Worm (Caenorhabditis elegans) whole organism, young adult: ENCODE data around the gene K01G12.3.
"Not testable (repeated sequence)": the region's sequence is repeated elsewhere in the genome, so short reads cannot be mapped to it uniquely, and the experiment has no call there.

Experiments
- C06A6.2 ChIP-seq: fragments of 200-800 bp; sonication (Bioruptor generic); conservative IDR thresholded peaks from 2 replicates; pipeline ENCODE4 v1.3.6; 2022; ENCODE audit warnings: missing genetic modification characterization, missing compliant biosample characterization
- F33H1.4 ChIP-seq: fragments of 200-800 bp; sonication (Bioruptor generic); IDR thresholded peaks from 2 replicates; pipeline ENCODE4 v1.3.6; 2022; ENCODE audit warnings: missing genetic modification reagents, missing genetic modification characterization, missing compliant biosample characterization
- F39B2.1 ChIP-seq: fragments of 200-800 bp; sonication (Bioruptor generic); IDR thresholded peaks from 2 replicates; pipeline ENCODE4 v1.3.6; 2022; ENCODE audit warnings: missing genetic modification reagents, missing genetic modification characterization, missing compliant biosample characterization
- Y56A3A.18 ChIP-seq: fragments of 200-800 bp; sonication (Bioruptor generic); IDR thresholded peaks from 2 replicates; pipeline ENCODE4 v1.3.6; 2022; ENCODE audit warnings: missing genetic modification reagents, missing genetic modification characterization, missing compliant biosample characterization
- Y79H2A.3 ChIP-seq: fragments of 200-800 bp; sonication (Bioruptor generic); conservative IDR thresholded peaks from 2 replicates; pipeline ENCODE4 v1.3.6; 2022; ENCODE audit warnings: missing genetic modification reagents, missing genetic modification characterization, missing compliant biosample characterization
- aptf-3 ChIP-seq: fragments of 200-800 bp; sonication (Bioruptor generic); IDR thresholded peaks from 2 replicates; pipeline ENCODE4 v1.3.6; 2022; ENCODE audit warnings: missing genetic modification characterization, missing compliant biosample characterization
- attf-6 ChIP-seq: fragments of 200-800 bp; sonication (Bioruptor generic); IDR thresholded peaks from 2 replicates; pipeline ENCODE4 v1.3.6; 2022; ENCODE audit warnings: missing genetic modification reagents, missing genetic modification characterization, missing compliant biosample characterization
- ccch-3 ChIP-seq: fragments of 200-800 bp; sonication (Bioruptor generic); optimal IDR thresholded peaks from 2 replicates; lab custom pipeline; 2018; ENCODE audit warnings: mild to moderate bottlenecking, missing genetic modification characterization, missing compliant biosample characterization
- cebp-2 ChIP-seq: fragments of 200-800 bp; sonication (Bioruptor generic); IDR thresholded peaks from 2 replicates; pipeline ENCODE4 v1.3.6; 2022; ENCODE audit warnings: missing genetic modification characterization, missing compliant biosample characterization
- ceh-40 ChIP-seq: fragments of 200-800 bp; sonication (Bioruptor generic); IDR thresholded peaks from 2 replicates; pipeline ENCODE4 v1.3.6; 2022; ENCODE audit warnings: missing genetic modification characterization, missing compliant biosample characterization
- ceh-79 ChIP-seq: sonication (generic microtip); optimal IDR thresholded peaks from 2 replicates; lab custom pipeline; 2017; ENCODE audit warnings: mild to moderate bottlenecking, missing genetic modification characterization, missing compliant biosample characterization
- dox-1 ChIP-seq: fragments of 200-800 bp; sonication (Bioruptor generic); IDR thresholded peaks from 2 replicates; pipeline ENCODE4 v1.3.6; 2022; ENCODE audit warnings: missing genetic modification reagents, missing genetic modification characterization, missing compliant biosample characterization
- dpl-1 ChIP-seq: fragments of 150-350 bp; optimal IDR thresholded peaks from 2 replicates; lab custom pipeline; 2014; ENCODE audit warnings: missing biosample characterization, missing genetic modification reagents, missing genetic modification characterization
- efl-1 ChIP-seq: fragments of 150-350 bp; optimal IDR thresholded peaks from 2 replicates; lab custom pipeline; 2014; ENCODE audit warnings: missing biosample characterization, missing genetic modification reagents, missing genetic modification characterization
- ets-4 ChIP-seq: fragments of 200-800 bp; sonication (Bioruptor generic); optimal IDR thresholded peaks from 2 replicates; lab custom pipeline; 2018; ENCODE audit warnings: mild to moderate bottlenecking, missing genetic modification characterization, missing compliant biosample characterization
- him-1 ChIP-seq: sonication (generic microtip); optimal IDR thresholded peaks from 2 replicates; lab custom pipeline; 2016; ENCODE audit warnings: missing genotype, missing genetic modification reagents, missing genetic modification characterization, missing compliant biosample characterization
- hlh-12 ChIP-seq: sonication (generic microtip); optimal IDR thresholded peaks from 2 replicates; lab custom pipeline; 2016; ENCODE audit warnings: missing genetic modification characterization, missing compliant biosample characterization
- hmg-1.2 ChIP-seq: fragments of 200-800 bp; sonication (Bioruptor generic); IDR thresholded peaks from 2 replicates; pipeline ENCODE4 v1.3.6; 2022; ENCODE audit warnings: missing genetic modification reagents, missing genetic modification characterization, missing compliant biosample characterization
- hrde-1 ChIP-seq: sonication (generic microtip); optimal IDR thresholded peaks from 2 replicates; lab custom pipeline; 2016; ENCODE audit warnings: missing genetic modification characterization, mild to moderate bottlenecking, missing compliant biosample characterization, moderate library complexity, missing genotype, missing genetic modification reagents, borderline replicate concordance
- hsf-1 ChIP-seq: fragments of 200-800 bp; sonication (Bioruptor generic); IDR thresholded peaks from 2 replicates; pipeline ENCODE4 v1.3.6; 2022; ENCODE audit warnings: missing genetic modification reagents, missing genetic modification characterization, missing compliant biosample characterization
- lin-26 ChIP-seq: fragments of 200-800 bp; sonication (Bioruptor generic); IDR thresholded peaks from 2 replicates; pipeline ENCODE4 v1.3.6; 2022; ENCODE audit warnings: missing genetic modification reagents, missing genetic modification characterization, missing compliant biosample characterization
- lin-35 ChIP-seq, 3 experiments: fragments of 150-350 bp in 2 of 3; sonication (generic microtip) in 1 of 3; optimal IDR thresholded peaks; 2 replicates each; lab custom pipeline; 2014 to 2018; ENCODE audit warnings: missing biosample characterization in 3 of 3, missing genetic modification characterization in 3 of 3, missing genetic modification reagents in 3 of 3
- madf-6 ChIP-seq: fragments of 200-800 bp; sonication (Bioruptor generic); IDR thresholded peaks from 2 replicates; pipeline ENCODE4 v1.3.6; 2022; ENCODE audit warnings: missing genetic modification reagents, missing genetic modification characterization, missing compliant biosample characterization
- madf-8 ChIP-seq: fragments of 200-800 bp; sonication (Bioruptor generic); conservative IDR thresholded peaks from 2 replicates; pipeline ENCODE4 v1.3.6; 2022; ENCODE audit warnings: missing genetic modification reagents, missing genetic modification characterization, missing compliant biosample characterization
- pbrm-1 ChIP-seq: fragments of 200-800 bp; sonication (Bioruptor generic); IDR thresholded peaks from 2 replicates; pipeline ENCODE4 v1.3.6; 2022; ENCODE audit warnings: missing genetic modification reagents, missing genetic modification characterization, missing compliant biosample characterization
- snpc-4 ChIP-seq, 5 experiments: fragments of 150-350 bp in 1 of 5; sonication (generic microtip) in 4 of 5; optimal IDR thresholded peaks; 2 replicates each; lab custom pipeline; 2014 to 2018; ENCODE audit warnings: missing genetic modification characterization in 5 of 5, missing biosample characterization in 3 of 5, antibody characterized with exemption in 2 of 5, mild to moderate bottlenecking in 2 of 5, missing compliant biosample characterization in 2 of 5, missing genotype in 2 of 5, moderate library complexity in 2 of 5, missing genetic modification reagents in 1 of 5
- zfh-2 ChIP-seq: fragments of 200-800 bp; sonication (Bioruptor generic); conservative IDR thresholded peaks from 2 replicates; pipeline ENCODE4 v1.3.6; 2022; ENCODE audit warnings: missing genetic modification reagents, missing genetic modification characterization, missing compliant biosample characterization
- zim-3 ChIP-seq: sonication (generic microtip); optimal IDR thresholded peaks from 2 replicates; lab custom pipeline; 2017; ENCODE audit warnings: mild to moderate bottlenecking, missing genetic modification characterization, moderate library complexity, missing compliant biosample characterization

The K01G12.3 gene

DNA sequence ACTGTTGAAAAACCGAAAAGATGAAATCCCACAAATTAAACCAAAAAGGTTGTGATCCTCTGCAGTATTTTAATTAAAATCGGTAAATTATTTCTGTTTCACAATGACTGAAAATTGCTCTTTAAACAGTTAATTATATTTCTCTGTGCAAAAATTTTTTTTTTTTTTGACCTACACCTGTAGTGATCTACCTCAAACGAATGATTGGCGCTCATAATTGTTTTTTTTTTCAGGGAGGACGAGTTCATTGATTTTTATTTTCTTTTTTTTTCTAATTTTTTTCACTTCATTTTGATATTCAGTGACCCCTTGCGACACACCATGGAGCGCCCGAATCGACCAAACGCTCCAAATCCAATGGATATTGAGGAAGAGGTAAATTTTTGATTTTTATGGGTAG, 2.9 kb downstream of the K01G12.3 start, which contains the start of gene F02H6.2 (continued):
- TF ChIP-seq hrde-1 (tag; lab: Kevin White, UChicago) (no peak), pbrm-1 (no peak), Y56A3A.18 (GFP tag; lab: Robert Waterston, UW) (no peak)

- no peak for TF ChIP-seq ccch-3 (GFP tag; lab: Kevin White, UChicago)
- TF ChIP-seq C06A6.2 (GFP tag; lab: Robert Waterston, UW) = no peak
- peak; percentile 17 for TF ChIP-seq dpl-1 (GFP tag; lab: Kevin White, UChicago)
- peak; percentile 22; the same call in 1 of the 2 replicates for TF ChIP-seq madf-8 (GFP tag; lab: Robert Waterston, UW)
- TF ChIP-seq madf-6 = peak; percentile 66
- TF ChIP-seq hlh-12 = no peak
- no peak for TF ChIP-seq zim-3
- TF ChIP-seq efl-1 (GFP tag; lab: Kevin White, UChicago) = peak; percentile 73
- TF ChIP-seq snpc-4 (GFP tag; optimal IDR thresholded peaks at IDR 0.05; lab: Kevin White, UChicago) = no peak
- peak in 1 of 4 experiments; percentile 3 for TF ChIP-seq snpc-4 (tag; optimal IDR thresholded peaks at IDR 0.05; lab: Kevin White, UChicago)
- TF ChIP-seq ceh-79 (tag; lab: Kevin White, UChicago) = no peak
- TF ChIP-seq Y79H2A.3 = no peak
- TF ChIP-seq, all 124 proteins: peak for 5
Observed at ce11 chrIV:14203162-14203561, 9.9 kb downstream of the K01G12.3 start, which contains the start of gene F02H6.3. TSS of gene F02H6.3 (plus strand) at chrIV:14203427.

DNA sequence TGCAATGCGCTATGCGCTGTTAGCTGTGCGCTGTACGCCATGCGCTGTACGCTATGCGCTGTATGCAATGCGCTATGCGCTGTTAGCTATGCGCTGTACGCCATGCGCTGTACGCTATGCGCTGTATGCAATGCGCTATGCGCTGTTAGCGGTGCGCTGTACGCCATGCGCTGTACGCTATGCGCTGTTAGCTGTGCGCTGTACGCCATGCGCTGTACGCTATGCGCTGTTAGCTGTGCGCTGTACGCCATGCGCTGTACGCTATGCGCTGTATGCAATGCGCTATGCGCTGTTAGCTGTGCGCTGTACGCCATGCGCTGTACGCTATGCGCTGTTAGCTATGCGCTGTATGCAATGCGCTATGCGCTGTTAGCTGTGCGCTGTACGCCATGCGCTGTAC, 15.1 kb downstream of the K01G12.3 start:
- 0 out of 2 replicates have a peak, but pooled peaks have one; percentile 31 for TF ChIP-seq cebp-2 (GFP tag; lab: Robert Waterston, UW)

ce11 chrIV:14215777-14216176, 22.5 kb downstream of the K01G12.3 start:
- TF ChIP-seq lin-26 (GFP tag; lab: Robert Waterston, UW) (no peak), efl-1 (GFP tag; lab: Kevin White, UChicago) (peak; percentile 81), F39B2.1 (GFP tag; lab: Robert Waterston, UW) (no peak), him-1 (tag; lab: Kevin White, UChicago) (no peak), zfh-2 (GFP tag; lab: Robert Waterston, UW) (no peak), dpl-1 (GFP tag; lab: Kevin White, UChicago) (peak; percentile 23), madf-8 (GFP tag; lab: Robert Waterston, UW) (0 out of 2 replicates have a peak, but pooled peaks have one; percentile 5), madf-6 (peak; percentile 68), snpc-4 (GFP tag; optimal IDR thresholded peaks at IDR 0.05; lab: Kevin White, UChicago) (no peak), snpc-4 (tag; optimal IDR thresholded peaks at IDR 0.05; lab: Kevin White, UChicago) (peak in 1 of 4 experiments; percentile 15), ets-4 (GFP tag; lab: Kevin White, UChicago) (no peak), lin-35 (GFP tag; optimal IDR thresholded peaks at IDR 0.05; lab: Kevin White, UChicago) (no peak)

DNA sequence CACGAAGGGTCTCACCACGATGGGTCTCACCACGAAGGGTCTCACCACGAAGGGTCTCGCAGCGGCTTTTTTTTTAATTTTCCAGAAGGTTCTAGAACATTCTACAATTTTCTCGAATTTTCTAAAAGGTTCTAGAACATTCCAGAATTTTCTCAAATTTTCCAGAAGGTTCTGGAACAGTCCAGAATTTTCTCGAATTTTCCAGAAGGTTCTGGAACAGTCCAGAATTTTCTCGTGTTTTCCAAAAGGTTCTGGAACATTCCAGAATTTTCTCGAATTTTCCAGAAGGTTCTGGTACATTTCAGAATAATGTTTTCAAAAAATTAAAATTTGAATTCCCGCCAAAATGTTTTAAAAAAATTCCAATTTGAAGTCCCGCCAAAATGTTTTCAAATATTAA, 24.8 kb downstream of the K01G12.3 start:
- TF ChIP-seq dox-1 (GFP tag; lab: Robert Waterston, UW) (peak; percentile 58), madf-6 (0 out of 2 replicates have a peak, but pooled peaks have one; percentile 31), ceh-40 (GFP tag; lab: Robert Waterston, UW) (0 out of 2 replicates have a peak, but pooled peaks have one; percentile 16), hsf-1 (GFP tag; lab: Robert Waterston, UW) (peak; percentile 98), aptf-3 (GFP tag; lab: Robert Waterston, UW) (0 out of 2 replicates have a peak, but pooled peaks have one; percentile 12), F33H1.4 (GFP tag; lab: Robert Waterston, UW) (peak; percentile 48)

- TF ChIP-seq attf-6 (GFP tag; lab: Robert Waterston, UW) = peak; percentile 93
- TF ChIP-seq hmg-1.2 (GFP tag; lab: Robert Waterston, UW) = peak; percentile 27; the same call in 1 of the 2 replicates
- peak; percentile 65; the same call in 1 of the 2 replicates for TF ChIP-seq pbrm-1
- not testable (repeated sequence) for TF ChIP-seq snpc-4 (GFP tag; optimal IDR thresholded peaks at IDR 0.05; lab: Kevin White, UChicago)
- peak in 1 of 4 experiments; percentile 89 for TF ChIP-seq snpc-4 (tag; optimal IDR thresholded peaks at IDR 0.05; lab: Kevin White, UChicago)
- 0 out of 2 replicates have a peak, but pooled peaks have one; percentile 9 for TF ChIP-seq madf-8 (GFP tag; lab: Robert Waterston, UW)
- TF ChIP-seq, all 124 proteins: peak for 5; not testable (repeated sequence) for 119
Observed at ce11 chrIV:14218526-14218925, 25.2 kb downstream of the K01G12.3 start.
